Fruit fly (Drosophila melanogaster): Measurements from ENCODE around the gene CG13857.

CG13857 gene

dm6 chr3R:22410537-22411360 lies 16.8 kb upstream of the CG13857 start, which contains the start of the genes CG13850 and lqfR (continued):
- TF ChIP-seq schlank (tag; optimal IDR thresholded peaks at IDR 0.05) (peak; percentile 35), Hand (GFP tag; optimal IDR thresholded peaks at IDR 0.05) (peak; percentile 6), Taf1 (GFP tag; IDR thresholded peaks at IDR 0.05) (no peak; the same call in 1 of the 2 replicates), CG12299 (tag; optimal IDR thresholded peaks at IDR 0.05) (peak; percentile 40), ATbp (GFP tag; optimal IDR thresholded peaks at IDR 0.05) (peak; percentile 38), gcm (GFP tag; optimal IDR thresholded peaks at IDR 0.05) (no peak), MBD-R2 (GFP tag; IDR thresholded peaks at IDR 0.05) (peak; percentile 76), ap (GFP tag; IDR thresholded peaks at IDR 0.05) (no peak), Ets97D (GFP tag; optimal IDR thresholded peaks at IDR 0.05) (peak; percentile 70), Nf-YC (tag; optimal IDR thresholded peaks at IDR 0.05) (no peak), bigmax (GFP tag; optimal IDR thresholded peaks at IDR 0.05) (peak; percentile 73), Scr (GFP tag; IDR thresholded peaks at IDR 0.05; ENCODE audit: partially characterized antibody) (no peak), Atf3 (GFP tag; optimal IDR thresholded peaks at IDR 0.05) (peak; percentile 37), gfzf (GFP tag; optimal IDR thresholded peaks at IDR 0.05) (peak; percentile 28), Ravus (GFP tag; IDR thresholded peaks at IDR 0.05) (no peak), cwo (GFP tag; optimal IDR thresholded peaks at IDR 0.05) (peak; percentile 58), HLH54F (GFP tag; optimal IDR thresholded peaks at IDR 0.05) (peak; percentile 90), wdn (GFP tag; IDR thresholded peaks at IDR 0.05) (no peak; the same call in 1 of the 2 replicates), croc (GFP tag; conservative IDR thresholded peaks at IDR 0.05) (peak; percentile 39; the same call in 1 of the 3 replicates), CG11247 (GFP tag; IDR thresholded peaks at IDR 0.05) (peak; percentile 52; the same call in 1 of the 2 replicates), Kr (GFP tag; optimal IDR thresholded peaks at IDR 0.05) (no peak), ranshi (GFP tag; IDR thresholded peaks at IDR 0.05) (no peak; the same call in 1 of the 2 replicates), CG8089 (GFP tag; optimal IDR thresholded peaks at IDR 0.05) (peak; percentile 52), NC2α (GFP tag; optimal IDR thresholded peaks at IDR 0.05) (peak; percentile 36), CG34422 (GFP tag; IDR thresholded peaks at IDR 0.05) (no peak), CG8478 (optimal IDR thresholded peaks at IDR 0.05) (no peak), Camta (GFP tag; optimal IDR thresholded peaks at IDR 0.05) (peak; percentile 71), sr (GFP tag; IDR thresholded peaks at IDR 0.05) (no peak), CG30020 (tag; optimal IDR thresholded peaks at IDR 0.05) (peak; percentile 11), Tbp (GFP tag; optimal IDR thresholded peaks at IDR 0.05) (peak; percentile 76), Hr51 (GFP tag; optimal IDR thresholded peaks at IDR 0.05) (peak in 1 of 2 experiments; percentile 80), CG9817 (tag; optimal IDR thresholded peaks at IDR 0.05) (peak; percentile 79), CG16779 (GFP tag; IDR thresholded peaks at IDR 0.05) (no peak), chm (GFP tag; IDR thresholded peaks at IDR 0.05) (no peak), BtbVII (GFP tag; optimal IDR thresholded peaks at IDR 0.05) (peak; percentile 70), wek (GFP tag; optimal IDR thresholded peaks at IDR 0.05) (no peak), ara (GFP tag; IDR thresholded peaks at IDR 0.05) (no peak), CG5180 (GFP tag; optimal IDR thresholded peaks at IDR 0.05) (no peak), btn (GFP tag; optimal IDR thresholded peaks at IDR 0.05) (no peak), CG14667 (GFP tag; IDR thresholded peaks at IDR 0.05) (peak; percentile 25; the same call in 1 of the 2 replicates), CG11085 (GFP tag; IDR thresholded peaks at IDR 0.05) (peak; percentile 40; the same call in 1 of the 2 replicates), hkb (optimal IDR thresholded peaks at IDR 0.05) (peak; percentile 52), hkb (GFP tag; IDR thresholded peaks at IDR 0.05) (no peak), Hmx (GFP tag; optimal IDR thresholded peaks at IDR 0.05) (peak; percentile 53), Sox100B (GFP tag; optimal IDR thresholded peaks at IDR 0.05) (peak; percentile 82), fd64A (GFP tag; optimal IDR thresholded peaks at IDR 0.05) (no peak), Med (GFP tag) (peak; percentile 96), ro (GFP tag; IDR thresholded peaks at IDR 0.05) (no peak), Mad (GFP tag; optimal IDR thresholded peaks at IDR 0.05) (peak; percentile 66), otp (GFP tag; IDR thresholded peaks at IDR 0.05) (no peak)
